Fruit fly (Drosophila melanogaster): Measurements from ENCODE around the gene bif.

bif gene

dm6 chrX:11657140-11657539 is 21.6 kb upstream of the bif start (continued):
- TF ChIP-seq CG32006 (GFP tag; optimal IDR thresholded peaks at IDR 0.05) (peak; percentile 73), Gug (GFP tag; IDR thresholded peaks at IDR 0.05) (0 out of 2 replicates have a peak, but pooled peaks have one; percentile 18), Hr4 (GFP tag; optimal IDR thresholded peaks at IDR 0.05) (peak; percentile 63), Hr39 (GFP tag; optimal IDR thresholded peaks at IDR 0.05) (peak; percentile 12), CG31627 (GFP tag; optimal IDR thresholded peaks at IDR 0.05) (no peak), CG3032 (tag; optimal IDR thresholded peaks at IDR 0.05) (peak; percentile 63), Sox15 (GFP tag; optimal IDR thresholded peaks at IDR 0.05) (no peak), OdsH (GFP tag; optimal IDR thresholded peaks at IDR 0.05) (peak; percentile 65), eg (GFP tag; IDR thresholded peaks at IDR 0.05) (peak; percentile 77), fd59A (GFP tag; optimal IDR thresholded peaks at IDR 0.05) (peak; percentile 40), Eip75B (GFP tag; optimal IDR thresholded peaks at IDR 0.05) (peak; percentile 52), Eip78C (GFP tag) (peak; percentile 89), vri (GFP tag; optimal IDR thresholded peaks at IDR 0.05) (no peak), Ets21C (GFP tag; optimal IDR thresholded peaks at IDR 0.05) (no peak), spab (GFP tag; optimal IDR thresholded peaks at IDR 0.05) (peak; percentile 21), CG34406 (GFP tag; optimal IDR thresholded peaks at IDR 0.05) (peak; percentile 21), CG6808 (GFP tag; optimal IDR thresholded peaks at IDR 0.05) (peak; percentile 43), CG11762 (GFP tag; optimal IDR thresholded peaks at IDR 0.05; ENCODE audit: insufficient read depth) (peak; percentile 34), CG8319 (GFP tag; optimal IDR thresholded peaks at IDR 0.05) (peak; percentile 1), fkh (GFP tag; optimal IDR thresholded peaks at IDR 0.05) (no peak), Met (GFP tag; optimal IDR thresholded peaks at IDR 0.05) (peak; percentile 75)

dm6 chrX:11658181-11658842 is 20.5 kb upstream of the bif start:
- no peak for TF ChIP-seq Eip93F (GFP tag; optimal IDR thresholded peaks at IDR 0.05)
- no peak for TF ChIP-seq Hr38 (GFP tag; optimal IDR thresholded peaks at IDR 0.05)
- peak; percentile 52 for TF ChIP-seq CG3919 (GFP tag; optimal IDR thresholded peaks at IDR 0.05)
- peak; percentile 2 for TF ChIP-seq cyc (GFP tag; optimal IDR thresholded peaks at IDR 0.05)
- TF ChIP-seq CG6808 (GFP tag; optimal IDR thresholded peaks at IDR 0.05): no peak
- TF ChIP-seq Gug (GFP tag; IDR thresholded peaks at IDR 0.05): no peak
- peak; percentile 40 for TF ChIP-seq esn (GFP tag; optimal IDR thresholded peaks at IDR 0.05)
- peak; percentile 10 for TF ChIP-seq fd59A (GFP tag; optimal IDR thresholded peaks at IDR 0.05)
- peak; percentile 62 for TF ChIP-seq acj6 (GFP tag; optimal IDR thresholded peaks at IDR 0.05)
- peak; percentile 74 for TF ChIP-seq CG32006 (GFP tag; optimal IDR thresholded peaks at IDR 0.05)
- peak; percentile 68 for TF ChIP-seq OdsH (GFP tag; optimal IDR thresholded peaks at IDR 0.05)
- peak; percentile 32 to 41 for TF ChIP-seq ss (GFP tag; optimal IDR thresholded peaks at IDR 0.05)
- TF ChIP-seq Sox14 (GFP tag; optimal IDR thresholded peaks at IDR 0.05): no peak
- TF ChIP-seq CG7368 (GFP tag; optimal IDR thresholded peaks at IDR 0.05): peak; percentile 40
- TF ChIP-seq Ets21C (GFP tag; optimal IDR thresholded peaks at IDR 0.05): no peak
- peak; percentile 20 for TF ChIP-seq CG10669 (GFP tag; optimal IDR thresholded peaks at IDR 0.05)
- TF ChIP-seq vri (GFP tag; optimal IDR thresholded peaks at IDR 0.05): no peak
- TF ChIP-seq CG8632 (GFP tag; optimal IDR thresholded peaks at IDR 0.05): peak; percentile 66
- TF ChIP-seq CG34406 (GFP tag; optimal IDR thresholded peaks at IDR 0.05): peak; percentile 63
- peak in 1 of 2 experiments; percentile 20 for TF ChIP-seq salr (GFP tag; optimal IDR thresholded peaks at IDR 0.05)
- peak; percentile 53 for TF ChIP-seq CG3032 (tag; optimal IDR thresholded peaks at IDR 0.05)
- TF ChIP-seq topi (GFP tag; optimal IDR thresholded peaks at IDR 0.05): peak; percentile 28
- no peak for TF ChIP-seq CG16779 (tag; optimal IDR thresholded peaks at IDR 0.05)
- TF ChIP-seq CG6163 (GFP tag; IDR thresholded peaks at IDR 0.05): peak; percentile 58; the same call in 1 of the 3 replicates
- TF ChIP-seq CG10631 (GFP tag; optimal IDR thresholded peaks at IDR 0.05): peak; percentile 65
- no peak for TF ChIP-seq fd85E (GFP tag; optimal IDR thresholded peaks at IDR 0.05)
- TF ChIP-seq CG6854 (GFP tag; optimal IDR thresholded peaks at IDR 0.05): no peak
- TF ChIP-seq dac (GFP tag; optimal IDR thresholded peaks at IDR 0.05): peak; percentile 1
- TF ChIP-seq Lpt (GFP tag; optimal IDR thresholded peaks at IDR 0.05): peak; percentile 48
- TF ChIP-seq Hr4 (GFP tag; optimal IDR thresholded peaks at IDR 0.05): peak; percentile 40
- peak; percentile 5 for TF ChIP-seq Sox102F (GFP tag; optimal IDR thresholded peaks at IDR 0.05)
- TF ChIP-seq Eip78C (GFP tag): peak; percentile 84
- TF ChIP-seq dsx (GFP tag; optimal IDR thresholded peaks at IDR 0.05; ENCODE audit: poor library complexity, severe bottlenecking): no peak
- TF ChIP-seq pdm3 (GFP tag; optimal IDR thresholded peaks at IDR 0.05): peak; percentile 59
- TF ChIP-seq CG11294 (GFP tag; IDR thresholded peaks at IDR 0.05): peak; percentile 42; the same call in 1 of the 2 replicates
- TF ChIP-seq Sox15 (GFP tag; optimal IDR thresholded peaks at IDR 0.05): peak; percentile 26
- TF ChIP-seq eg (GFP tag; IDR thresholded peaks at IDR 0.05): peak; percentile 65
- TF ChIP-seq spab (GFP tag; optimal IDR thresholded peaks at IDR 0.05): peak; percentile 2
- TF ChIP-seq CG6792 (GFP tag; optimal IDR thresholded peaks at IDR 0.05): peak; percentile 51
- TF ChIP-seq CG15336 (GFP tag; IDR thresholded peaks at IDR 0.05): peak; percentile 78
